Worm (Caenorhabditis elegans) whole organism, mixed stage, embryonic: ENCODE results near the gene gasr-8.
A peak's percentile ranks its signal among the peaks of the same experiment; 100 is the strongest.

Experiments
- M03D4.4 ChIP-seq: sonication (generic microtip); optimal IDR thresholded peaks from 2 replicates; lab custom pipeline; 2017; ENCODE audit warnings: mild to moderate bottlenecking, missing genetic modification characterization, missing compliant biosample characterization
- ceh-39 ChIP-seq: fragments of 150-350 bp; optimal IDR thresholded peaks from 2 replicates; lab custom pipeline; 2014; ENCODE audit warnings: missing biosample characterization, missing genetic modification characterization
- ceh-83 ChIP-seq: fragments of 200-800 bp; sonication (Bioruptor generic); optimal IDR thresholded peaks from 2 replicates; lab custom pipeline; 2018; ENCODE audit warnings: mild to moderate bottlenecking, missing genetic modification characterization, missing compliant biosample characterization
- ces-1 ChIP-seq: fragments of 150-350 bp; optimal IDR thresholded peaks from 2 replicates; lab custom pipeline; 2014; ENCODE audit warnings: missing biosample characterization, missing genetic modification reagents, missing genetic modification characterization
- cnd-1 ChIP-seq: fragments of 200-800 bp; sonication (Bioruptor generic); optimal IDR thresholded peaks from 2 replicates; lab custom pipeline; 2018; ENCODE audit warnings: mild to moderate bottlenecking, missing genetic modification characterization, missing compliant biosample characterization
- drap-1 ChIP-seq: fragments of 200-800 bp; sonication (Bioruptor generic); optimal IDR thresholded peaks from 3 replicates; lab custom pipeline; 2018; ENCODE audit warnings: mild to moderate bottlenecking, missing genetic modification characterization, missing compliant biosample characterization
- elt-1 ChIP-seq: sonication (generic microtip); optimal IDR thresholded peaks from 2 replicates; lab custom pipeline; 2017; ENCODE audit warnings: missing genetic modification characterization, mild to moderate bottlenecking, missing compliant biosample characterization, antibody characterized with exemption, moderate library complexity, borderline replicate concordance; ENCODE audit not compliant: insufficient read depth
- elt-3 ChIP-seq: fragments of 150-350 bp; optimal IDR thresholded peaks from 2 replicates; lab custom pipeline; 2014; ENCODE audit warnings: missing biosample characterization, missing genetic modification characterization
- flh-1 ChIP-seq: fragments of 200-800 bp; sonication (Bioruptor generic); optimal IDR thresholded peaks from 2 replicates; lab custom pipeline; 2018; ENCODE audit warnings: mild to moderate bottlenecking, missing genetic modification characterization, moderate library complexity, missing compliant biosample characterization
- ham-2 ChIP-seq: fragments of 200-800 bp; sonication (Bioruptor generic); optimal IDR thresholded peaks from 2 replicates; lab custom pipeline; 2018; ENCODE audit warnings: mild to moderate bottlenecking, missing genetic modification characterization, missing compliant biosample characterization
- hlh-1 ChIP-seq: fragments of 150-350 bp; optimal IDR thresholded peaks from 2 replicates; lab custom pipeline; 2014; ENCODE audit warnings: missing biosample characterization, missing genetic modification reagents, missing genetic modification characterization
- lin-13 ChIP-seq: fragments of 150-350 bp; optimal IDR thresholded peaks from 2 replicates; lab custom pipeline; 2014; ENCODE audit warnings: missing biosample characterization, missing genetic modification characterization
- lin-32 ChIP-seq: fragments of 200-800 bp; sonication (Bioruptor generic); optimal IDR thresholded peaks from 2 replicates; lab custom pipeline; 2018; ENCODE audit warnings: mild to moderate bottlenecking, missing genetic modification characterization, missing compliant biosample characterization
- lsy-2 ChIP-seq: fragments of 150-350 bp; optimal IDR thresholded peaks from 2 replicates; lab custom pipeline; 2014; ENCODE audit warnings: missing biosample characterization, missing genetic modification characterization
- mab-5 ChIP-seq: fragments of 150-350 bp; optimal IDR thresholded peaks from 2 replicates; lab custom pipeline; 2014; ENCODE audit warnings: missing biosample characterization, missing genetic modification characterization
- mep-1 ChIP-seq: fragments of 150-350 bp; optimal IDR thresholded peaks from 2 replicates; lab custom pipeline; 2017; ENCODE audit warnings: missing biosample characterization, missing genetic modification reagents, missing genetic modification characterization, inconsistent platforms
- mls-2 ChIP-seq: sonication (generic microtip); optimal IDR thresholded peaks from 2 replicates; lab custom pipeline; 2016; ENCODE audit warnings: mild to moderate bottlenecking, missing genetic modification characterization, moderate library complexity, missing compliant biosample characterization
- nhr-12 ChIP-seq: fragments of 150-350 bp; optimal IDR thresholded peaks from 2 replicates; lab custom pipeline; 2014; ENCODE audit warnings: missing biosample characterization, missing genetic modification characterization
- nhr-2 ChIP-seq: fragments of 150-350 bp; optimal IDR thresholded peaks from 2 replicates; lab custom pipeline; 2014; ENCODE audit warnings: missing biosample characterization, missing genetic modification characterization
- nhr-237 ChIP-seq: fragments of 150-350 bp; optimal IDR thresholded peaks from 2 replicates; lab custom pipeline; 2014; ENCODE audit warnings: missing biosample characterization, missing genetic modification characterization
- nhr-76 ChIP-seq: sonication (generic microtip); optimal IDR thresholded peaks from 2 replicates; lab custom pipeline; 2017; ENCODE audit warnings: missing biosample characterization, missing genetic modification characterization
- sem-2 ChIP-seq: fragments of 200-800 bp; sonication (Bioruptor generic); optimal IDR thresholded peaks from 2 replicates; lab custom pipeline; 2018; ENCODE audit warnings: mild to moderate bottlenecking, missing genetic modification characterization, missing compliant biosample characterization
- snpc-4 ChIP-seq: fragments of 150-350 bp; optimal IDR thresholded peaks from 2 replicates; lab custom pipeline; 2014; ENCODE audit warnings: missing biosample characterization, missing genetic modification characterization
- unc-39 ChIP-seq: fragments of 150-350 bp; optimal IDR thresholded peaks from 2 replicates; lab custom pipeline; 2014; ENCODE audit warnings: missing biosample characterization, missing genetic modification characterization
- unc-62 ChIP-seq: fragments of 150-350 bp; optimal IDR thresholded peaks from 2 replicates; lab custom pipeline; 2014; ENCODE audit warnings: missing biosample characterization, missing genetic modification reagents, missing genetic modification characterization
- zip-8 ChIP-seq: fragments of 150-350 bp; optimal IDR thresholded peaks from 2 replicates; lab custom pipeline; 2014; ENCODE audit warnings: missing biosample characterization, missing genetic modification characterization
- ztf-11 ChIP-seq: fragments of 150-350 bp; optimal IDR thresholded peaks from 2 replicates; lab custom pipeline; 2014; ENCODE audit warnings: missing biosample characterization, missing genetic modification characterization

The gasr-8 gene

DNA sequence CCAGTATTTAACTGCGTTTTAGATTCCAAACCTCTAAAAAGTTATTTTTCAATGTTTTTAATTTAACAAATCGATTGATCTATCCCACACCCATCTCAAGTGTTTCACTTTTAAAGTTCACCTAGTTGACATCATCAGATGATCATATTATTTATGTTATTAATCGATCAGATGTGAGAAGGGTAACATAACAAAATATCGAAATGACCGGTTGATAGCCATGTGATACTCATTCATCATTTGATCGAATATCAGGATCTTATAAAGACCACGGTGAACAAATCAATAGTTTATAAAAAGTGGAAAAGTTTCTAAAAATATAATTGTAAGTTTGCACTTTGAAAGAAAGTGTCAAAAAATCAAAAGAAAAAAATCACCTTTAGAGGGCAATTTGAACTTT is 33.2 kb upstream of the gasr-8 start:
- TF ChIP-seq sem-2 = no peak
- no peak for TF ChIP-seq mls-2 (tag; lab: Kevin White, UChicago)
- no peak for TF ChIP-seq M03D4.4 (tag; lab: Kevin White, UChicago)
- TF ChIP-seq nhr-76 = no peak

DNA sequence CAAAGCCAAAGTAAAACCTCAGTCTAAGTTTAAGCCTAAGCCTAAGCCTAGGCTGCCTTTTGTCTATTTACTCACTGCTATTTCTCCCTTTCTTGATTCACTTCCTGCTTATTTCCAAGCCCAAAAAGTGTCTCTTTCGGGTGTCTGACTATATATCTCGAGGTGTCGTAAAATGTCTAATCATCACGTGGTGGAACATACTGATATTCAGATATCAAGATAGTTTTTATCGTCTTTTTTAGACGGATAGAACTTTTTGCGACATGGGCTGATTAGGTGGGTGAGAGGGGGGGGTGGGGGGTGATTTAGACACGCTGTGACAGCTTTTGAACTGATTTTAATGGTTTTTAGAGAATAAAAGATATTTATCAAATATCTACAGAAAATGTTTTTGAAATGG is 31.9 kb upstream of the gasr-8 start:
- TF ChIP-seq lin-32 = no peak
- no peak for TF ChIP-seq elt-3
- TF ChIP-seq ztf-11 (tag; lab: Kevin White, UChicago) = no peak
- TF ChIP-seq mls-2 (tag; lab: Kevin White, UChicago) = no peak
- TF ChIP-seq snpc-4 (tag; lab: Kevin White, UChicago) = no peak
- TF ChIP-seq nhr-76 = no peak

ce11 chrV:14658131-14658530 is 30.8 kb upstream of the gasr-8 start, which contains the start of gene slc-25A29:
Gene slc-25A29, minus strand, starts transcription at chrV:14658175.
- TF ChIP-seq lin-13 (tag; lab: Kevin White, UChicago) (no peak), lin-32 (no peak), mab-5 (tag; lab: Kevin White, UChicago) (no peak), ceh-39 (no peak), elt-1 (tag; lab: Kevin White, UChicago) (no peak)

ce11 chrV:14659595-14659994 is 29.3 kb upstream of the gasr-8 start:
- TF ChIP-seq nhr-2 (no peak), ceh-83 (GFP tag; lab: Kevin White, UChicago) (no peak), lsy-2 (tag; lab: Kevin White, UChicago) (no peak), cnd-1 (tag; lab: Kevin White, UChicago) (no peak), nhr-76 (no peak), ztf-11 (tag; lab: Kevin White, UChicago) (no peak), mls-2 (tag; lab: Kevin White, UChicago) (no peak), mab-5 (tag; lab: Kevin White, UChicago) (no peak), zip-8 (no peak), lin-13 (tag; lab: Kevin White, UChicago) (no peak), ham-2 (GFP tag; lab: Kevin White, UChicago) (no peak), unc-62 (GFP tag; lab: Kevin White, UChicago) (no peak), flh-1 (GFP tag; lab: Kevin White, UChicago) (no peak), ces-1 (GFP tag; lab: Kevin White, UChicago) (no peak)

DNA sequence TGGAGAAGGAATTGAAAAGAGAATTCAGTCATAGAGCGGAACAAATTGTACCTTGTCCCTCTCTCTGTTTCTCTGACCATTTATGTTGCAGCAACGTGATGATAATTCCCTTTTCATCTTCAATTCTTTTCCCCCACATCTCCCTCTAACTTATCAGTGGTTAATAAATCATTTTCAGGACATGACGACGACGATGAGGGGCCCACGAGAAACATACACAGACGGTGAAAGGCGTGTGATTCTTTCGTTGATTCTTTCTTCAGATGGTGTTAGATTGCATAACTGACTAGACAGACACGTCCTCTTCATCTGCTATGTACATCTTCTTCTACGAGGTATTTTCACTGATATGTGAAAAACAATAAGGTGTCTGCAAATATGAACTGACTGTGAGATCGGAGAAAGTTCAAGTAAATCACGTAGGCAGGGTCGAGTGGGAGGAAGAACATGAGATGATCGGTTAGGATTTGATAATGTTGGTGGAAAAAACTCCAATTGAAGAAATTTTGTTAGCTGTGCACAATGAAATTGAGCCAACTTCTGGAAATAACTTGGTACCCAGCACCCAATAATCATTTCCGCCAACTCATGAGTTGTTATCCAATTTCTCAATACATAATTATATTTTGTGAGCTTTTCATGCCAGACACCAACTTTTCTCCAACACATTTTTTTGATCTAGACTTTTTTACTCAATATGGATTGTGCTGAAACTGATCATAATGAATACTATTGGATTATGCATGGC is 28.1 kb upstream of the gasr-8 start, which contains the start of gene srh-17:
srh-17 (plus strand) TSS at position 698 of the 748 bp plus-strand sequence.
- peak; percentile 59 for TF ChIP-seq unc-62 (GFP tag; lab: Kevin White, UChicago)
- no peak for TF ChIP-seq mls-2 (tag; lab: Kevin White, UChicago)

ce11 chrV:14663006-14663405 is 25.9 kb upstream of the gasr-8 start, which contains the start of gene C47E8.9:
Gene C47E8.9, plus strand, starts transcription at chrV:14663306.
- TF ChIP-seq mep-1 (tag; lab: Kevin White, UChicago) (no peak), unc-62 (GFP tag; lab: Kevin White, UChicago) (no peak), zip-8 (no peak)

ce11 chrV:14665728-14666127 is 23.2 kb upstream of the gasr-8 start, which contains the start of gene C47E8.1:
Gene C47E8.1, plus strand, starts transcription at chrV:14666028.
- TF ChIP-seq ceh-83 (GFP tag; lab: Kevin White, UChicago) = no peak
- no peak for TF ChIP-seq unc-39
- TF ChIP-seq nhr-237 = no peak
- TF ChIP-seq elt-1 (tag; lab: Kevin White, UChicago) = no peak

- no peak for TF ChIP-seq lin-13 (tag; lab: Kevin White, UChicago)
- TF ChIP-seq drap-1 (GFP tag; lab: Kevin White, UChicago) = no peak
- no peak for TF ChIP-seq cnd-1 (tag; lab: Kevin White, UChicago)
- no peak for TF ChIP-seq nhr-12 (tag; lab: Kevin White, UChicago)
- TF ChIP-seq snpc-4 (tag; lab: Kevin White, UChicago) = no peak
- TF ChIP-seq hlh-1 (tag; lab: Kevin White, UChicago) = no peak
- TF ChIP-seq zip-8 = no peak
- no peak for TF ChIP-seq unc-62 (GFP tag; lab: Kevin White, UChicago)
Observed at ce11 chrV:14678298-14678697, 10.6 kb upstream of the gasr-8 start.
